Worm (Caenorhabditis elegans): ENCODE data around the gene srz-105.

srz-105 gene

ce11 chrIV:16320866-16321265 is 3.8 kb upstream of the srz-105 start, which contains the start of gene srz-61:
srz-61 (plus strand) TSS chrIV:16321166.
- TF ChIP-seq fkh-6 (tag; optimal IDR thresholded peaks at IDR 0.05), result no peak
- TF ChIP-seq ahr-1 (tag; optimal IDR thresholded peaks at IDR 0.05), result no peak
- no peak for TF ChIP-seq ceh-34 (tag; optimal IDR thresholded peaks at IDR 0.05)
- TF ChIP-seq F13H6.1 (tag; optimal IDR thresholded peaks at IDR 0.05), result no peak
- TF ChIP-seq gmeb-2 (tag; optimal IDR thresholded peaks at IDR 0.05), result no peak
- TF ChIP-seq ztf-16 (tag; optimal IDR thresholded peaks at IDR 0.05), result no peak
- no peak for TF ChIP-seq unc-42 (tag; optimal IDR thresholded peaks at IDR 0.05)
- TF ChIP-seq mec-3 (tag; optimal IDR thresholded peaks at IDR 0.05; ENCODE audit: borderline replicate concordance), result no peak
- no peak for TF ChIP-seq hlh-13 (GFP tag; optimal IDR thresholded peaks at IDR 0.05)
- TF ChIP-seq nfya-1 (tag; optimal IDR thresholded peaks at IDR 0.05), result no peak
- TF ChIP-seq ceh-48 (tag; optimal IDR thresholded peaks at IDR 0.05), result no peak

DNA sequence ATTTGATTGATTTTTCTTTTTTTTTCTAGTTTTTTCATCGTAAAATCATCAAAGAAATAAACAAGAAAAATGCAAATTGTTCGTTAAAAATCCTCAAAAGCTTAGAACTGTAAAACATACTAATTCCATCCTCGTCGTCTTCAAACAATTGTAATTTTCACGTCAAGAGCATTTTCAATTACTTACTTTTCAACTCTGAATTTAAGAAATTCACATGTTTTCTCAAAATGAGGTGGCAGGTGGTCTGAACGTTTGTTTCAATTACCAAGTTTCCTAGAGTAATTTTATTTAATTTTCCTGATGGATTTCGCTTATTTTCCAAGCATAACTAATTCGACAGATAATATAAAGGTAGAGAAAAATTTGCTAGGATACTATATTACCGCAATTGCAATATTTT is 1.3 kb upstream of the srz-105 start, which contains the start of gene srz-104:
Gene srz-104, plus strand, starts transcription at position 301 of the 400 bp plus-strand sequence.
- TF ChIP-seq ama-1 (optimal IDR thresholded peaks at IDR 0.05) (no peak), ref-2 (tag; optimal IDR thresholded peaks at IDR 0.05) (no peak), Y22D7AL.16 (tag; optimal IDR thresholded peaks at IDR 0.05) (no peak), fkh-10 (GFP tag; optimal IDR thresholded peaks at IDR 0.05) (no peak), hlh-15 (tag; optimal IDR thresholded peaks at IDR 0.05) (no peak), ceh-24 (tag; optimal IDR thresholded peaks at IDR 0.05) (no peak), unc-3 (GFP tag; conservative IDR thresholded peaks at IDR 0.05) (no peak), unc-3 (tag; optimal IDR thresholded peaks at IDR 0.05) (no peak), dmd-4 (tag; optimal IDR thresholded peaks at IDR 0.05; ENCODE audit: borderline replicate concordance) (no peak), nhr-11 (tag; optimal IDR thresholded peaks at IDR 0.05) (no peak), elt-2 (tag; optimal IDR thresholded peaks at IDR 0.05) (no peak), unc-86 (tag; optimal IDR thresholded peaks at IDR 0.05) (no peak), pag-3 (tag; optimal IDR thresholded peaks at IDR 0.05; ENCODE audit: borderline replicate concordance) (no peak), pat-9 (tag; optimal IDR thresholded peaks at IDR 0.05) (no peak), eyg-1 (tag; optimal IDR thresholded peaks at IDR 0.05) (no peak), tbx-2 (tag; optimal IDR thresholded peaks at IDR 0.05) (no peak), lim-6 (tag; optimal IDR thresholded peaks at IDR 0.05) (no peak), pha-4 (tag; optimal IDR thresholded peaks at IDR 0.05) (no peak), ets-4 (tag; optimal IDR thresholded peaks at IDR 0.05) (no peak)

- TF ChIP-seq pha-4 (tag; optimal IDR thresholded peaks at IDR 0.05) (no peak), elt-4 (tag; optimal IDR thresholded peaks at IDR 0.05) (no peak), tbx-7 (tag; optimal IDR thresholded peaks at IDR 0.05) (no peak), fkh-6 (tag; optimal IDR thresholded peaks at IDR 0.05) (no peak), dmd-4 (tag; optimal IDR thresholded peaks at IDR 0.05; ENCODE audit: borderline replicate concordance) (no peak), F13H6.1 (tag; optimal IDR thresholded peaks at IDR 0.05) (no peak), unc-3 (GFP tag; conservative IDR thresholded peaks at IDR 0.05) (no peak), unc-3 (tag; optimal IDR thresholded peaks at IDR 0.05) (no peak), nhr-232 (tag; optimal IDR thresholded peaks at IDR 0.05) (no peak), eyg-1 (tag; optimal IDR thresholded peaks at IDR 0.05) (no peak), che-1 (tag; optimal IDR thresholded peaks at IDR 0.05) (no peak), hlh-6 (tag; optimal IDR thresholded peaks at IDR 0.05) (no peak), ets-4 (tag; optimal IDR thresholded peaks at IDR 0.05) (no peak), sox-2 (GFP tag; IDR thresholded peaks at IDR 0.05) (no peak), nhr-11 (tag; optimal IDR thresholded peaks at IDR 0.05) (no peak), tbx-2 (tag; optimal IDR thresholded peaks at IDR 0.05) (no peak), ceh-24 (tag; optimal IDR thresholded peaks at IDR 0.05) (no peak), lin-11 (tag; optimal IDR thresholded peaks at IDR 0.05) (no peak), ceh-18 (tag; optimal IDR thresholded peaks at IDR 0.05) (no peak)
Observed at ce11 chrIV:16328519-16328918, 3.8 kb downstream of the srz-105 start, which contains the start of gene K03D3.2. K03D3.2 (minus strand) TSS chrIV:16328619.

ce11 chrIV:16329159-16329558 is 4.5 kb downstream of the srz-105 start, which contains the start of gene srz-74:
srz-74 (plus strand) TSS chrIV:16329459.
- TF ChIP-seq ceh-45 (GFP tag; IDR thresholded peaks at IDR 0.05) (no peak), pros-1 (tag; optimal IDR thresholded peaks at IDR 0.05) (no peak), elt-4 (tag; optimal IDR thresholded peaks at IDR 0.05) (no peak), unc-42 (tag; optimal IDR thresholded peaks at IDR 0.05) (no peak), fax-1 (tag; optimal IDR thresholded peaks at IDR 0.05) (no peak), ceh-19 (GFP tag; optimal IDR thresholded peaks at IDR 0.05) (no peak), gmeb-2 (tag; optimal IDR thresholded peaks at IDR 0.05) (no peak), fkh-6 (tag; optimal IDR thresholded peaks at IDR 0.05) (no peak), syd-9 (tag; optimal IDR thresholded peaks at IDR 0.05) (no peak), mec-3 (tag; optimal IDR thresholded peaks at IDR 0.05; ENCODE audit: borderline replicate concordance) (no peak), ceh-9 (tag; optimal IDR thresholded peaks at IDR 0.05) (no peak), nfya-1 (tag; optimal IDR thresholded peaks at IDR 0.05) (no peak), pha-4 (tag; optimal IDR thresholded peaks at IDR 0.05) (no peak), F13H6.1 (tag; optimal IDR thresholded peaks at IDR 0.05) (no peak), ceh-2 (tag; optimal IDR thresholded peaks at IDR 0.05) (no peak), ahr-1 (tag; optimal IDR thresholded peaks at IDR 0.05) (no peak), madf-2 (tag; optimal IDR thresholded peaks at IDR 0.05) (no peak), ceh-48 (tag; optimal IDR thresholded peaks at IDR 0.05) (no peak)
